Fruit fly (Drosophila melanogaster) whole organism, prepupa: Measurements from ENCODE around the gene CG2712.
A peak's percentile ranks its signal among the peaks of the same experiment; 100 is the strongest.

Experiments used
- CG10631 ChIP-seq: fragments of 200-800 bp; sonication (Bioruptor generic); optimal IDR thresholded peaks from 2 replicates; lab custom pipeline; 2016; ENCODE audit warnings: missing biosample characterization, missing genetic modification characterization
- CG10669 ChIP-seq: fragments of 200-800 bp; sonication (Bioruptor generic); optimal IDR thresholded peaks from 3 replicates; lab custom pipeline; 2018; ENCODE audit warnings: missing biosample characterization, mild to moderate bottlenecking, missing genetic modification characterization, moderate library complexity
- CG11294 ChIP-seq: fragments of 200-800 bp; sonication (Bioruptor generic); IDR thresholded peaks from 2 replicates; pipeline ENCODE4 v1.3.6; 2022; ENCODE audit warnings: missing biosample characterization, missing genetic modification characterization
- CG11762 ChIP-seq: fragments of 200-800 bp; sonication (Bioruptor generic); optimal IDR thresholded peaks from 3 replicates; lab custom pipeline; 2016; ENCODE audit warnings: missing biosample characterization, missing genetic modification characterization; ENCODE audit not compliant: insufficient read depth
- CG15336 ChIP-seq: fragments of 200-800 bp; sonication (Bioruptor generic); IDR thresholded peaks from 2 replicates; pipeline ENCODE4 v1.3.6; 2022; ENCODE audit warnings: missing biosample characterization, missing genetic modification characterization
- CG1621 ChIP-seq: fragments of 200-800 bp; sonication (Bioruptor generic); optimal IDR thresholded peaks from 3 replicates; lab custom pipeline; 2018; ENCODE audit warnings: missing biosample characterization, mild to moderate bottlenecking, missing genetic modification characterization
- CG16779 ChIP-seq: fragments of 200-800 bp; sonication (Bioruptor generic); optimal IDR thresholded peaks from 3 replicates; lab custom pipeline; 2017; ENCODE audit warnings: missing biosample characterization, mild to moderate bottlenecking, missing genetic modification characterization
- CG31627 ChIP-seq: fragments of 200-800 bp; sonication (Bioruptor generic); optimal IDR thresholded peaks from 3 replicates; lab custom pipeline; 2016; ENCODE audit warnings: missing biosample characterization, missing genetic modification characterization
- CG32006 ChIP-seq: fragments of 200-800 bp; sonication (Bioruptor generic); optimal IDR thresholded peaks from 3 replicates; lab custom pipeline; 2017; ENCODE audit warnings: missing biosample characterization, mild to moderate bottlenecking, missing genetic modification characterization
- CG34406 ChIP-seq: fragments of 200-800 bp; sonication (Bioruptor generic); optimal IDR thresholded peaks from 3 replicates; lab custom pipeline; 2016; ENCODE audit warnings: missing biosample characterization, missing genetic modification characterization
- CG4318 ChIP-seq: fragments of 200-800 bp; sonication (Bioruptor generic); optimal IDR thresholded peaks from 3 replicates; lab custom pipeline; 2017; ENCODE audit warnings: missing biosample characterization, mild to moderate bottlenecking, missing genetic modification characterization
- CG6163 ChIP-seq: fragments of 200-800 bp; sonication (Bioruptor generic); IDR thresholded peaks from 3 replicates; pipeline ENCODE4 v1.3.6; 2022; ENCODE audit warnings: missing biosample characterization, missing genetic modification characterization
- CG6276 ChIP-seq: fragments of 200-800 bp; sonication (Bioruptor generic); optimal IDR thresholded peaks from 2 replicates; lab custom pipeline; 2017; ENCODE audit warnings: missing biosample characterization, mild to moderate bottlenecking, missing genetic modification characterization
- CG6792 ChIP-seq: fragments of 200-800 bp; sonication (Bioruptor generic); optimal IDR thresholded peaks from 3 replicates; lab custom pipeline; 2016; ENCODE audit warnings: missing biosample characterization, missing genetic modification characterization
- CG6808 ChIP-seq: fragments of 200-800 bp; sonication (Bioruptor generic); optimal IDR thresholded peaks from 3 replicates; lab custom pipeline; 2017; ENCODE audit warnings: missing biosample characterization, missing genetic modification characterization, mild to moderate bottlenecking, moderate library complexity, missing genetic modification reagents
- CG6854 ChIP-seq: fragments of 200-800 bp; sonication (Bioruptor generic); optimal IDR thresholded peaks from 2 replicates; lab custom pipeline; 2017; ENCODE audit warnings: missing biosample characterization, mild to moderate bottlenecking, missing genetic modification characterization
- CG8119 ChIP-seq: fragments of 200-800 bp; sonication (Bioruptor generic); IDR thresholded peaks from 3 replicates; pipeline ENCODE4 v1.3.6; 2022; ENCODE audit warnings: missing biosample characterization, missing genetic modification characterization
- CG8319 ChIP-seq: fragments of 200-800 bp; sonication (Bioruptor generic); optimal IDR thresholded peaks from 3 replicates; lab custom pipeline; 2016; ENCODE audit warnings: missing biosample characterization, missing genetic modification characterization
- CG9139 ChIP-seq: fragments of 200-800 bp; sonication (Bioruptor generic); optimal IDR thresholded peaks from 3 replicates; lab custom pipeline; 2017; ENCODE audit warnings: missing biosample characterization, mild to moderate bottlenecking, missing genetic modification characterization
- Eip75B ChIP-seq: fragments of 200-800 bp; sonication (Bioruptor generic); optimal IDR thresholded peaks from 3 replicates; lab custom pipeline; 2016; ENCODE audit warnings: missing biosample characterization, missing genetic modification characterization
- Eip78C ChIP-seq: fragments of 200-800 bp; sonication (Bioruptor generic); peaks from one replicate; lab custom pipeline; 2016; ENCODE audit warnings: missing biosample characterization, missing genetic modification characterization
- Eip93F ChIP-seq: fragments of 200-800 bp; sonication (Bioruptor generic); optimal IDR thresholded peaks from 2 replicates; lab custom pipeline; 2016; ENCODE audit warnings: missing biosample characterization, mild to moderate bottlenecking, missing genetic modification characterization
- Ets21C ChIP-seq: fragments of 200-800 bp; sonication (Bioruptor generic); optimal IDR thresholded peaks from 3 replicates; lab custom pipeline; 2016; ENCODE audit warnings: missing biosample characterization, missing genetic modification characterization
- Ets96B ChIP-seq: fragments of 200-800 bp; optimal IDR thresholded peaks from 2 replicates; lab custom pipeline; 2019; ENCODE audit warnings: missing biosample characterization, mild to moderate bottlenecking, missing genetic modification characterization, moderate library complexity
- Hr38 ChIP-seq: sonication (Bioruptor generic); optimal IDR thresholded peaks from 2 replicates; lab custom pipeline; 2016; ENCODE audit warnings: missing biosample characterization, missing genetic modification characterization
- Hr4 ChIP-seq: fragments of 200-800 bp; sonication (Bioruptor generic); optimal IDR thresholded peaks from 3 replicates; lab custom pipeline; 2016; ENCODE audit warnings: missing biosample characterization, missing genetic modification characterization
- Met ChIP-seq: fragments of 200-800 bp; sonication (Bioruptor generic); optimal IDR thresholded peaks from 3 replicates; lab custom pipeline; 2016; ENCODE audit warnings: missing biosample characterization, missing genetic modification characterization
- OdsH ChIP-seq: fragments of 200-800 bp; sonication (Bioruptor generic); optimal IDR thresholded peaks from 3 replicates; lab custom pipeline; 2016; ENCODE audit warnings: missing biosample characterization, missing genetic modification characterization
- Sox102F ChIP-seq: fragments of 200-800 bp; sonication (Bioruptor generic); optimal IDR thresholded peaks from 2 replicates; lab custom pipeline; 2016; ENCODE audit warnings: missing biosample characterization, mild to moderate bottlenecking, missing genetic modification characterization
- Sox14 ChIP-seq: fragments of 200-800 bp; sonication (Bioruptor generic); optimal IDR thresholded peaks from 3 replicates; lab custom pipeline; 2016; ENCODE audit warnings: missing biosample characterization, missing genetic modification characterization
- Sox15 ChIP-seq: fragments of 200-800 bp; sonication (Bioruptor generic); optimal IDR thresholded peaks from 3 replicates; lab custom pipeline; 2016; ENCODE audit warnings: missing biosample characterization, missing genetic modification characterization
- achi ChIP-seq: fragments of 200-800 bp; sonication (Bioruptor generic); optimal IDR thresholded peaks from 3 replicates; lab custom pipeline; 2016; ENCODE audit warnings: missing biosample characterization, missing genetic modification characterization
- acj6 ChIP-seq: fragments of 200-800 bp; sonication (Bioruptor generic); optimal IDR thresholded peaks from 3 replicates; lab custom pipeline; 2016; ENCODE audit warnings: missing biosample characterization, missing genetic modification characterization
- cyc ChIP-seq: fragments of 200-800 bp; sonication (Bioruptor generic); optimal IDR thresholded peaks from 3 replicates; lab custom pipeline; 2016; ENCODE audit warnings: missing biosample characterization, missing genetic modification characterization
- dac ChIP-seq: fragments of 200-800 bp; sonication (Bioruptor generic); optimal IDR thresholded peaks from 2 replicates; lab custom pipeline; 2017; ENCODE audit warnings: missing biosample characterization, mild to moderate bottlenecking, missing genetic modification characterization
- dsx ChIP-seq: fragments of 200-800 bp; optimal IDR thresholded peaks from 3 replicates; lab custom pipeline; 2019; ENCODE audit warnings: missing biosample characterization, mild to moderate bottlenecking, missing genetic modification characterization, moderate library complexity; ENCODE audit not compliant: poor library complexity, severe bottlenecking
- esn ChIP-seq: fragments of 200-800 bp; sonication (Bioruptor generic); optimal IDR thresholded peaks from 2 replicates; lab custom pipeline; 2016; ENCODE audit warnings: missing biosample characterization, mild to moderate bottlenecking, missing genetic modification characterization, moderate library complexity
- fd85E ChIP-seq: fragments of 200-800 bp; sonication (Bioruptor generic); optimal IDR thresholded peaks from 3 replicates; lab custom pipeline; 2016; ENCODE audit warnings: missing biosample characterization, missing genetic modification characterization
- fkh ChIP-seq: fragments of 200-800 bp; sonication (Bioruptor generic); optimal IDR thresholded peaks from 3 replicates; lab custom pipeline; 2017; ENCODE audit warnings: missing biosample characterization, mild to moderate bottlenecking, missing genetic modification characterization, moderate library complexity
- lz ChIP-seq: fragments of 200-800 bp; sonication (Bioruptor generic); optimal IDR thresholded peaks from 3 replicates; lab custom pipeline; 2016; ENCODE audit warnings: missing biosample characterization, missing genetic modification characterization
- net ChIP-seq: fragments of 200-800 bp; sonication (Bioruptor generic); optimal IDR thresholded peaks from 3 replicates; lab custom pipeline; 2016; ENCODE audit warnings: missing biosample characterization, missing genetic modification characterization
- spab ChIP-seq: fragments of 200-800 bp; sonication (Bioruptor generic); optimal IDR thresholded peaks from 2 replicates; lab custom pipeline; 2017; ENCODE audit warnings: missing biosample characterization, mild to moderate bottlenecking, missing genetic modification characterization, missing genetic modification reagents
- ss ChIP-seq, 2 experiments: fragments of 200-800 bp; sonication (Bioruptor generic); optimal IDR thresholded peaks; 2 replicates in 1 of 2; 3 replicates in 1 of 2; lab custom pipeline; 2017 to 2018; ENCODE audit warnings: mild to moderate bottlenecking in 2 of 2, missing biosample characterization in 2 of 2, missing genetic modification characterization in 2 of 2, moderate library complexity in 1 of 2
- svp ChIP-seq: fragments of 200-800 bp; sonication (Bioruptor generic); peaks from one replicate; lab custom pipeline; 2016; ENCODE audit warnings: missing biosample characterization, missing genetic modification characterization

CG2712 gene

DNA sequence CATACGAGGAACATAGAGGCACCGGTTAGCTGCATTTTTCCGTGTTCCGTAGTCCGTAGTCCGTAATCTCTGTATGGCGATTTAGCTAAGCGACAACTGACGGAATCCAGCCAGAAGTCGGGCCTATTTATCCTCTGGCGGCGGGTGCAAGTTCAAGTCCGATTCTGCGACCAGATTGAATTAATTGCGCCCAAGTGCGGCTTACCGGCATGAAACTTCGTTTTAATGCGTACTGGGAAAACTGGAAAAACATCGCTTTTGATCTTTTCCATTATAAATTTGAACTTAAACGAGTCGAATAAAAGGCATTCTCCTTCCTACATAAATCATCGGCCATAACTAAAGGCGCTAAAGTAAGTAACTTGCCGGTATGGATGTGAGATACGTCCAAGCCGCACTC lies 38.5 kb upstream of the CG2712 start, which contains the start of gene dyw:
Gene dyw, minus strand, starts transcription at position 101 of the 400 bp plus-strand sequence.
- TF ChIP-seq CG10669 (GFP tag; lab: Kevin White, UChicago): no peak
- no peak for TF ChIP-seq Eip75B (GFP tag; lab: Kevin White, UChicago)

DNA sequence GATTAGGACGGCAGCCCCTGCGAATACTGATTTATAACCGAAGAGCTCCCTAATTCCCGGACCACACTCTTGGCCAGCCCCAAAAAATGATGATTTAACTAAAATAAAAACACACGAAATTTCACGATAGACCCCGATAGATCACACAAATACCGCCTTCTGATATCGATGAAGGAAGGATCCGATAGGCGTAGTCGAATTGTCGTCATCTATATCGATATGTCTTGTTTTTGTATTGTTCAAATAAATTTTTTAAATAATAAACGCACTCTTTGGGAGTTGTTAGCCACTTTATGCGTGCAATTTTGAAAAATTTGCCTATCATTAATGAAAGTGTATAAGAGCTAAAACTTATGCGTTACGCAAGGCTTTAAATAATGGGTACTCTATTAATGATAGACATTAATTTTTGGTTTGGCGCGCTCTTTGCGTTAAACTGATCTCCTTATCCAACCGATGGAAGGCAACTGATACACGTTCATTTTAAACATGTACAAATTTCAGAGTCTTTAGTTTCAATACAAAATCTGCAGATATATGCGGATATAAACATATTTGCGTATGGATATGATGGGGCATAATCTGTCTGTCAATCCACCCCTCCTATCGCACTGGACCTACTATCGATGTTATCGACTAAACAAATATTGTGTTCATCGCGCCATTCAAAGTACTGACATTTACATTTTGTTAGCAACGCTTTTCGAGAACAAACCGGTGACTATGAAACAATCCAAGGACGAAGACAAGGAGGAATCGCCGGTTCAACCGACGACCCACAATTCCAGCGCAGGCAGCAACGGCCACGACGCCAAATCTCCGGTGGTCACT lies 34.0 kb upstream of the CG2712 start, which contains the start of the genes Spg7 and Lint-O:
Gene Spg7, minus strand, starts transcription at position 148 of the 831 bp plus-strand sequence.
Gene Lint-O, plus strand, starts transcription at position 638 of the 831 bp plus-strand sequence.
- no peak for TF ChIP-seq Sox102F (GFP tag; lab: Kevin White, UChicago)
- TF ChIP-seq fkh: peak; percentile 70
- no peak for TF ChIP-seq CG6854 (GFP tag; lab: Kevin White, UChicago)

DNA sequence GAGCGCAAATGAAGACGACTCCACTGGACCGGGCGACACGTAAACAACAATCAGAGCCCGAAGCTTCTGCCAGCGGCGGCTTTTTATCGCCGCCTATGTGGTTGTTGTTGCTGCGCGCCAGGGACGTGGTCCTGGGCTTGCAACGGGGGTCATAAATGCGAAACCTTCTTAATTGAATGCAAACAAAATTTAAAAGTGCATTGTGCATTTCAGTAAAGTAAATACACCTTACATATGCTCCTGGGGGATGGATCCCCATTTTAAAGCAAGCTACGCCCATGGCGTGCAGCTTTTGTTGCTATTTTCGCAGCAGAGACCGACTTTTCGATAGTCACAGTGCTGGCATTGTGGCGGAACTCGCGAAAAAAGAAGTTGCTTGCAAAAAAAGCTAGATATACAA lies 28.6 kb upstream of the CG2712 start, which contains the start of gene Ugalt:
Gene Ugalt, minus strand, starts transcription at position 160 of the 400 bp plus-strand sequence.
- peak; percentile 100 for TF ChIP-seq CG4318 (GFP tag; lab: Kevin White, UChicago)
- TF ChIP-seq Sox14 (GFP tag; lab: Kevin White, UChicago): peak; percentile 100
- peak; percentile 100 for TF ChIP-seq CG8319 (GFP tag; lab: Kevin White, UChicago)
- peak; percentile 100 for TF ChIP-seq CG32006 (GFP tag; lab: Kevin White, UChicago)
- TF ChIP-seq Hr4: peak; percentile 100
- peak; percentile 100 for TF ChIP-seq Sox15 (GFP tag; lab: Kevin White, UChicago)
- peak; percentile 100 for TF ChIP-seq Ets21C (GFP tag; lab: Kevin White, UChicago)
- TF ChIP-seq net (GFP tag; lab: Kevin White, UChicago): peak; percentile 100
- TF ChIP-seq CG6163 (GFP tag; lab: Robert Waterston, UW): peak; percentile 100
- peak; percentile 99 for TF ChIP-seq fd85E (GFP tag; lab: Kevin White, UChicago)
- peak; percentile 100 for TF ChIP-seq CG11294 (GFP tag; lab: Robert Waterston, UW)
- peak; percentile 100 for TF ChIP-seq CG9139 (GFP tag; lab: Kevin White, UChicago)
- peak; percentile 100 for TF ChIP-seq CG11762
- TF ChIP-seq CG15336 (GFP tag; lab: Robert Waterston, UW): peak; percentile 100
- peak; percentile 100 for TF ChIP-seq Eip75B (GFP tag; lab: Kevin White, UChicago)
- TF ChIP-seq svp (GFP tag; lab: Kevin White, UChicago): peak; percentile 100
- peak; percentile 100 for TF ChIP-seq acj6 (GFP tag; lab: Kevin White, UChicago)
- peak; percentile 100 for TF ChIP-seq CG1621
- TF ChIP-seq CG6276 (GFP tag; lab: Kevin White, UChicago): peak; percentile 100
- peak; percentile 100 for TF ChIP-seq CG16779
- TF ChIP-seq ss (GFP tag; optimal IDR thresholded peaks at IDR 0.05; lab: Kevin White, UChicago): peak; percentile 100
- TF ChIP-seq Met (GFP tag; lab: Kevin White, UChicago): peak; percentile 100
- peak; percentile 100 for TF ChIP-seq Eip78C
- peak; percentile 100 for TF ChIP-seq Ets96B (tag; lab: Kevin White, UChicago)
- TF ChIP-seq OdsH (GFP tag; lab: Kevin White, UChicago): peak; percentile 100
- peak; percentile 100 for TF ChIP-seq CG10669 (GFP tag; lab: Kevin White, UChicago)
- TF ChIP-seq CG6854 (GFP tag; lab: Kevin White, UChicago): peak; percentile 100
- peak; percentile 100 for TF ChIP-seq CG31627 (GFP tag; lab: Kevin White, UChicago)
- peak; percentile 100 for TF ChIP-seq Hr38 (GFP tag; lab: Kevin White, UChicago)
- TF ChIP-seq dsx: peak; percentile 100
- peak; percentile 100 for TF ChIP-seq lz (GFP tag; lab: Kevin White, UChicago)
- peak; percentile 100 for TF ChIP-seq CG6792 (GFP tag; lab: Kevin White, UChicago)
- peak; percentile 100 for TF ChIP-seq fkh
- peak; percentile 100 for TF ChIP-seq cyc
- peak; percentile 100 for TF ChIP-seq spab (GFP tag; lab: Kevin White, UChicago)
- peak; percentile 100 for TF ChIP-seq dac (GFP tag; lab: Kevin White, UChicago)
- TF ChIP-seq Eip93F (GFP tag; lab: Kevin White, UChicago): peak; percentile 100
- peak; percentile 100 for TF ChIP-seq CG6808 (GFP tag; lab: Kevin White, UChicago)
- TF ChIP-seq CG10631 (GFP tag; lab: Kevin White, UChicago): peak; percentile 100
- peak; percentile 100 for TF ChIP-seq esn
- TF ChIP-seq achi (GFP tag; lab: Kevin White, UChicago): peak; percentile 100
- TF ChIP-seq CG8119 (GFP tag; lab: Robert Waterston, UW): peak; percentile 100
- peak; percentile 100 for TF ChIP-seq CG34406 (GFP tag; lab: Kevin White, UChicago)
